Worm (Caenorhabditis elegans) whole organism, L4 larva: ENCODE data around the gene T05A7.1.

ENCODE experiments used
- dpl-1 ChIP-seq: fragments of 150-350 bp; optimal IDR thresholded peaks from 2 replicates; lab custom pipeline; 2014; ENCODE audit warnings: missing biosample characterization, missing genetic modification reagents, missing genetic modification characterization
- hlh-11 ChIP-seq: fragments of 200-800 bp; sonication (Bioruptor generic); optimal IDR thresholded peaks from 2 replicates; lab custom pipeline; 2018; ENCODE audit warnings: mild to moderate bottlenecking, missing genetic modification characterization, missing compliant biosample characterization
- lin-13 ChIP-seq: fragments of 150-350 bp; optimal IDR thresholded peaks from 2 replicates; lab custom pipeline; 2014; ENCODE audit warnings: missing biosample characterization, missing genetic modification reagents, missing genetic modification characterization
- madf-9 ChIP-seq: fragments of 200-800 bp; sonication (Bioruptor generic); conservative IDR thresholded peaks from 2 replicates; pipeline ENCODE4 v1.3.6; 2022; ENCODE audit warnings: missing genetic modification reagents, missing genetic modification characterization, missing compliant biosample characterization
- unc-39 ChIP-seq: sonication (generic microtip); optimal IDR thresholded peaks from 2 replicates; lab custom pipeline; 2017; ENCODE audit warnings: missing biosample characterization, missing genetic modification characterization
- ztf-11 ChIP-seq: fragments of 150-350 bp; optimal IDR thresholded peaks from 2 replicates; lab custom pipeline; 2014; ENCODE audit warnings: missing biosample characterization, missing genetic modification characterization

DNA sequence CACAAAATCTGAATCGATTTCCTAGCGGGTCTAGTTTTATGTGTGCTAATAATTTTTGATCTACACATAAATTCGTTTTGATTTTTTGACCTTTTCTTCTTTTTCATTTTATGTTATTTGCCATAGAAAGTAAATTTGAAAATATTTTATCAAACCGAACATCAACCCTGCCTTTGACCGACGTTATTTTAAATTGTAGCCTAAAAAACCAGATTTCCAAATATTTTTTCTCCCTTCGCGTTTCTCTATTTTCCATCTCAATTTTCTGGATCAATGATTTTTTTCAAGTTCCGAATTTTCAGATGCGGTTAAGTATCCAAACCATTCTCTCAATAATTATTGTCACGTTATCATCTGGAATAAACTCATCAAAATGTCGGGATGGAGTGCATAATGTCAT, at the start of gene T05A7.1:
- TF ChIP-seq dpl-1 (no peak), unc-39 (tag; lab: Kevin White, UChicago) (no peak), madf-9 (GFP tag; lab: Robert Waterston, UW) (no peak), ztf-11 (tag; lab: Kevin White, UChicago) (no peak), hlh-11 (tag; lab: Kevin White, UChicago) (no peak), lin-13 (GFP tag; lab: Kevin White, UChicago) (no peak)
